Fruit fly (Drosophila melanogaster) whole organism, embryonic: ENCODE data around the gene kri.

ENCODE experiments used
- ATbp ChIP-seq: fragments of 200-800 bp; sonication (Bioruptor generic); optimal IDR thresholded peaks from 2 replicates; lab custom pipeline; 2017; ENCODE audit warnings: missing biosample characterization, mild to moderate bottlenecking, missing genetic modification characterization, missing genetic modification reagents
- Antp ChIP-seq: fragments of 200-800 bp; sonication (Bioruptor generic); optimal IDR thresholded peaks from 3 replicates; lab custom pipeline; 2016; ENCODE audit warnings: missing biosample characterization, missing genetic modification characterization
- Atf6 ChIP-seq: fragments of 200-800 bp; sonication (Bioruptor generic); IDR thresholded peaks from 2 replicates; pipeline ENCODE4 v1.3.6; 2022; ENCODE audit warnings: missing biosample characterization, missing genetic modification characterization
- Bdp1 ChIP-seq: fragments of 200-800 bp; sonication (Bioruptor generic); optimal IDR thresholded peaks from 3 replicates; lab custom pipeline; 2016; ENCODE audit warnings: missing biosample characterization, missing genetic modification characterization
- C15 ChIP-seq: fragments of 200-800 bp; sonication (Bioruptor generic); IDR thresholded peaks from 3 replicates; pipeline ENCODE4 v1.3.6; 2022; ENCODE audit warnings: missing biosample characterization, missing genetic modification characterization
- CG10209 ChIP-seq: fragments of 200-800 bp; sonication (Bioruptor generic); optimal IDR thresholded peaks from 3 replicates; lab custom pipeline; 2017; ENCODE audit warnings: missing biosample characterization, mild to moderate bottlenecking, missing genetic modification characterization, missing genetic modification reagents
- CG11247 ChIP-seq: fragments of 200-800 bp; sonication (Bioruptor generic); IDR thresholded peaks from 2 replicates; pipeline ENCODE4 v1.3.6; 2022; ENCODE audit warnings: missing biosample characterization, missing genetic modification characterization
- CG12219 ChIP-seq: fragments of 200-800 bp; sonication (Bioruptor generic); optimal IDR thresholded peaks from 3 replicates; lab custom pipeline; 2018; ENCODE audit warnings: missing biosample characterization, mild to moderate bottlenecking, missing genetic modification characterization
- CG12236 ChIP-seq: fragments of 200-800 bp; sonication (Bioruptor generic); optimal IDR thresholded peaks from 2 replicates; lab custom pipeline; 2016; ENCODE audit warnings: missing biosample characterization, missing genetic modification characterization
- CG1233 ChIP-seq: fragments of 200-800 bp; sonication (Bioruptor generic); optimal IDR thresholded peaks from 4 replicates; lab custom pipeline; 2018; ENCODE audit warnings: missing biosample characterization, mild to moderate bottlenecking, missing genetic modification characterization
- CG12391 ChIP-seq: fragments of 200-800 bp; sonication (Bioruptor generic); optimal IDR thresholded peaks from 3 replicates; lab custom pipeline; 2018; ENCODE audit warnings: missing biosample characterization, mild to moderate bottlenecking, missing genetic modification characterization, moderate library complexity
- CG14014 ChIP-seq: fragments of 200-800 bp; sonication (Bioruptor generic); IDR thresholded peaks from 2 replicates; pipeline ENCODE4 v1.3.6; 2022; ENCODE audit warnings: missing biosample characterization, missing genetic modification characterization
- CG14050 ChIP-seq: fragments of 200-800 bp; sonication (Bioruptor generic); IDR thresholded peaks from 3 replicates; pipeline ENCODE4 v1.3.6; 2022; ENCODE audit warnings: missing biosample characterization, missing genetic modification characterization
- CG1529 ChIP-seq: fragments of 200-800 bp; sonication (Bioruptor generic); optimal IDR thresholded peaks from 3 replicates; lab custom pipeline; 2018; ENCODE audit warnings: missing biosample characterization, missing genetic modification characterization
- CG16815 ChIP-seq: fragments of 200-800 bp; sonication (Bioruptor generic); optimal IDR thresholded peaks from 3 replicates; lab custom pipeline; 2017; ENCODE audit warnings: missing biosample characterization, mild to moderate bottlenecking, missing genetic modification characterization
- CG30020 ChIP-seq: fragments of 200-800 bp; optimal IDR thresholded peaks from 2 replicates; lab custom pipeline; 2019; ENCODE audit warnings: missing biosample characterization, mild to moderate bottlenecking, missing genetic modification characterization, moderate library complexity
- CG31365 ChIP-seq: fragments of 200-800 bp; sonication (Bioruptor generic); optimal IDR thresholded peaks from 2 replicates; lab custom pipeline; 2018; ENCODE audit warnings: missing biosample characterization, mild to moderate bottlenecking, missing genetic modification characterization
- CG4328 ChIP-seq: fragments of 200-800 bp; sonication (Bioruptor generic); optimal IDR thresholded peaks from 3 replicates; lab custom pipeline; 2017; ENCODE audit warnings: missing biosample characterization, missing genetic modification reagents, missing genetic modification characterization
- CG43689 ChIP-seq: fragments of 200-800 bp; sonication (Bioruptor generic); IDR thresholded peaks from 2 replicates; pipeline ENCODE4 v1.3.6; 2022; ENCODE audit warnings: missing biosample characterization, missing genetic modification characterization
- CG4404 ChIP-seq: fragments of 200-800 bp; sonication (Bioruptor generic); IDR thresholded peaks from 2 replicates; pipeline ENCODE4 v1.3.6; 2022; ENCODE audit warnings: missing biosample characterization, missing genetic modification characterization
- CG4707 ChIP-seq: fragments of 200-800 bp; sonication (Bioruptor generic); optimal IDR thresholded peaks from 2 replicates; lab custom pipeline; 2018; ENCODE audit warnings: missing biosample characterization, mild to moderate bottlenecking, missing genetic modification characterization, moderate library complexity
- CG6175 ChIP-seq: fragments of 200-800 bp; sonication (Bioruptor generic); IDR thresholded peaks from 3 replicates; pipeline ENCODE4 v1.3.6; 2022; ENCODE audit warnings: missing biosample characterization, missing genetic modification characterization
- CG6765 ChIP-seq: fragments of 200-800 bp; sonication (Bioruptor generic); optimal IDR thresholded peaks from 3 replicates; lab custom pipeline; 2017; ENCODE audit warnings: missing biosample characterization, mild to moderate bottlenecking, missing genetic modification characterization
- CG9727 ChIP-seq: fragments of 200-800 bp; sonication (Bioruptor generic); optimal IDR thresholded peaks from 3 replicates; lab custom pipeline; 2017; ENCODE audit warnings: missing biosample characterization, mild to moderate bottlenecking, missing genetic modification characterization
- Dad ChIP-seq: fragments of 200-800 bp; sonication (Bioruptor generic); optimal IDR thresholded peaks from 3 replicates; lab custom pipeline; 2016; ENCODE audit warnings: missing biosample characterization, missing genetic modification characterization
- ERR ChIP-seq: fragments of 200-800 bp; sonication (Bioruptor generic); optimal IDR thresholded peaks from 2 replicates; lab custom pipeline; 2016; ENCODE audit warnings: missing biosample characterization, missing genetic modification characterization
- Ets65A ChIP-seq: fragments of 200-800 bp; sonication (Bioruptor generic); peaks from one replicate; lab custom pipeline; 2016; ENCODE audit warnings: missing biosample characterization, missing genetic modification characterization
- Gug ChIP-seq: fragments of 200-800 bp; sonication (Bioruptor generic); IDR thresholded peaks from 4 replicates; pipeline ENCODE4 v1.3.6; 2022; ENCODE audit warnings: missing biosample characterization, missing genetic modification characterization
- H15 ChIP-seq: fragments of 200-800 bp; sonication (Bioruptor generic); IDR thresholded peaks from 3 replicates; pipeline ENCODE4 v1.3.6; 2022; ENCODE audit warnings: missing biosample characterization, missing genetic modification characterization
- HmgZ ChIP-seq: fragments of 200-800 bp; sonication (Bioruptor generic); optimal IDR thresholded peaks from 2 replicates; lab custom pipeline; 2018; ENCODE audit warnings: missing biosample characterization, mild to moderate bottlenecking, missing genetic modification characterization
- Myb ChIP-seq: fragments of 200-800 bp; sonication (Bioruptor generic); optimal IDR thresholded peaks from 2 replicates; lab custom pipeline; 2016; ENCODE audit warnings: missing biosample characterization, missing genetic modification characterization
- Ptx1 ChIP-seq: fragments of 200-800 bp; sonication (Bioruptor generic); IDR thresholded peaks from 2 replicates; pipeline ENCODE4 v1.3.6; 2022; ENCODE audit warnings: missing biosample characterization, missing genetic modification characterization
- Six4 ChIP-seq: fragments of 200-800 bp; sonication (Bioruptor generic); optimal IDR thresholded peaks from 2 replicates; lab custom pipeline; 2016; ENCODE audit warnings: missing biosample characterization, missing genetic modification characterization
- Tbp ChIP-seq: fragments of >200 bp; optimal IDR thresholded peaks from 2 replicates; lab custom pipeline; 2018; ENCODE audit warnings: missing biosample characterization, missing genetic modification characterization
- Xbp1 ChIP-seq: fragments of 200-800 bp; sonication (Bioruptor generic); optimal IDR thresholded peaks from 3 replicates; lab custom pipeline; 2016; ENCODE audit warnings: missing biosample characterization, mild to moderate bottlenecking, missing genetic modification characterization
- ase ChIP-seq: fragments of 200-800 bp; sonication (Bioruptor generic); IDR thresholded peaks from 3 replicates; pipeline ENCODE4 v1.3.6; 2022; ENCODE audit warnings: missing biosample characterization, missing genetic modification characterization
- cg ChIP-seq: fragments of 200-800 bp; sonication (Bioruptor generic); optimal IDR thresholded peaks from 3 replicates; lab custom pipeline; 2019; ENCODE audit warnings: missing biosample characterization, mild to moderate bottlenecking, missing genetic modification characterization, moderate library complexity
- ci ChIP-seq: fragments of 200-800 bp; sonication (Bioruptor generic); IDR thresholded peaks from 3 replicates; pipeline ENCODE4 v1.3.6; 2022; ENCODE audit warnings: missing biosample characterization, missing genetic modification characterization
- dmrt11E ChIP-seq: fragments of 200-800 bp; sonication (Bioruptor generic); optimal IDR thresholded peaks from 3 replicates; lab custom pipeline; 2018; ENCODE audit warnings: missing biosample characterization, mild to moderate bottlenecking, missing genetic modification characterization, moderate library complexity
- dysf ChIP-seq: fragments of 200-800 bp; sonication (Bioruptor generic); IDR thresholded peaks from 3 replicates; pipeline ENCODE4 v1.3.6; 2022; ENCODE audit warnings: missing biosample characterization, missing genetic modification characterization
- ems ChIP-seq: fragments of 200-800 bp; sonication (Bioruptor generic); optimal IDR thresholded peaks from 3 replicates; lab custom pipeline; 2016; ENCODE audit warnings: missing biosample characterization, missing genetic modification characterization
- fd64A ChIP-seq: fragments of 200-800 bp; sonication (Bioruptor generic); optimal IDR thresholded peaks from 3 replicates; lab custom pipeline; 2018; ENCODE audit warnings: missing biosample characterization, mild to moderate bottlenecking, missing genetic modification characterization
- lov ChIP-seq, 2 experiments: fragments of 200-800 bp in 1 of 2; fragments of >200 bp in 1 of 2; sonication (Bioruptor generic) in 1 of 2; IDR thresholded peaks in 1 of 2; optimal IDR thresholded peaks in 1 of 2; 2 replicates in 1 of 2; 3 replicates in 1 of 2; pipeline versions ENCODE4 v1.3.6 to Lab custom; 2017 to 2022; ENCODE audit warnings: missing biosample characterization in 1 of 2, missing genetic modification characterization in 1 of 2
- pan ChIP-seq, 4 experiments: fragments of >200 bp in 3 of 4; fragments of 200-800 bp in 1 of 4; sonication (Bioruptor generic) in 1 of 4; optimal IDR thresholded peaks in 3 of 4; IDR thresholded peaks in 1 of 4; 2 replicates each; pipeline versions ENCODE4 v1.3.6 to Lab custom; 2017 to 2022; ENCODE audit warnings: missing biosample characterization in 2 of 4, missing genetic modification characterization in 2 of 4, mixed read lengths in 1 of 4
- pho ChIP-seq: fragments of 200-800 bp; sonication (Bioruptor generic); optimal IDR thresholded peaks from 2 replicates; lab custom pipeline; 2016; ENCODE audit warnings: missing biosample characterization, missing genetic modification characterization
- prd ChIP-seq, 3 experiments: fragments of >200 bp in 2 of 3; fragments of 200-800 bp in 1 of 3; sonication (Bioruptor generic) in 1 of 3; optimal IDR thresholded peaks in 2 of 3; IDR thresholded peaks in 1 of 3; 2 replicates in 2 of 3; 3 replicates in 1 of 3; pipeline versions ENCODE4 v1.3.6 to Lab custom; 2017 to 2022; ENCODE audit warnings: missing biosample characterization in 1 of 3, missing genetic modification characterization in 1 of 3
- row ChIP-seq: fragments of 200-800 bp; sonication (Bioruptor generic); IDR thresholded peaks from 3 replicates; pipeline ENCODE4 v1.3.6; 2022; ENCODE audit warnings: missing biosample characterization, missing genetic modification characterization
- tgo ChIP-seq: fragments of 200-800 bp; sonication (Bioruptor generic); IDR thresholded peaks from 3 replicates; pipeline ENCODE4 v1.3.6; 2022; ENCODE audit warnings: missing biosample characterization, missing genetic modification characterization
- zen ChIP-seq: fragments of 200-800 bp; sonication (Bioruptor generic); optimal IDR thresholded peaks from 3 replicates; lab custom pipeline; 2018; ENCODE audit warnings: missing biosample characterization, mild to moderate bottlenecking, missing genetic modification characterization, moderate library complexity

Gene kri

dm6 chr3L:5796493-5796998 is 14.2 kb upstream of the kri start, which contains the start of gene Tektin-C:
Gene Tektin-C, minus strand, starts transcription at chr3L:5796543.
- TF ChIP-seq Tbp (no peak), ERR (GFP tag; lab: Kevin White, UChicago) (no peak), CG4404 (GFP tag; lab: Robert Waterston, UW) (peak; percentile 34; the same call in 1 of the 2 replicates), pan (optimal IDR thresholded peaks at IDR 0.05; lab: Kevin White, UChicago) (no peak), pan (GFP tag; optimal IDR thresholded peaks at IDR 0.05 in 1 of 2, IDR thresholded peaks at IDR 0.05 in 1 of 2) (peak in 1 of 2 experiments; percentile 7), CG6765 (GFP tag; lab: Kevin White, UChicago) (no peak), Gug (GFP tag; lab: Robert Waterston, UW) (0 out of 4 replicates have a peak, but pooled peaks have one; percentile 26), ci (GFP tag; lab: Robert Waterston, UW) (peak; percentile 70; the same call in 2 of the 3 replicates), ATbp (GFP tag; lab: Kevin White, UChicago) (no peak), Six4 (GFP tag; lab: Kevin White, UChicago) (no peak), CG31365 (no peak), CG11247 (GFP tag; lab: Robert Waterston, UW) (0 out of 2 replicates have a peak, but pooled peaks have one; percentile 33), Antp (peak; percentile 2), pho (no peak), CG12236 (no peak), ase (0 out of 3 replicates have a peak, but pooled peaks have one; percentile 46), CG12391 (tag; lab: Kevin White, UChicago) (peak; percentile 13), CG10209 (GFP tag; lab: Kevin White, UChicago) (peak; percentile 8), Bdp1 (GFP tag; lab: Kevin White, UChicago) (no peak), HmgZ (tag; lab: Kevin White, UChicago) (no peak), cg (GFP tag; lab: Kevin White, UChicago) (no peak), CG14014 (GFP tag; lab: Robert Waterston, UW) (no peak), dmrt11E (tag; lab: Kevin White, UChicago) (peak; percentile 9), CG9727 (GFP tag; lab: Kevin White, UChicago) (no peak), CG1529 (no peak), CG14050 (GFP tag; lab: Robert Waterston, UW) (peak; percentile 10; the same call in 1 of the 3 replicates), CG30020 (tag; lab: Kevin White, UChicago) (no peak), tgo (GFP tag; lab: Robert Waterston, UW) (0 out of 3 replicates have a peak, but pooled peaks have one; percentile 27), Ptx1 (0 out of 2 replicates have a peak, but pooled peaks have one; percentile 5), Xbp1 (GFP tag; lab: Kevin White, UChicago) (peak; percentile 9), CG16815 (no peak), Ets65A (GFP tag; lab: Kevin White, UChicago) (peak; percentile 74), lov (optimal IDR thresholded peaks at IDR 0.05; lab: Kevin White, UChicago) (no peak), lov (GFP tag; IDR thresholded peaks at IDR 0.05; lab: Robert Waterston, UW) (no peak), CG43689 (GFP tag; lab: Robert Waterston, UW) (no peak), fd64A (GFP tag; lab: Kevin White, UChicago) (no peak), CG12219 (no peak), Atf6 (GFP tag; lab: Robert Waterston, UW) (no peak), row (GFP tag; lab: Robert Waterston, UW) (peak; percentile 40; the same call in 1 of the 3 replicates), CG4328 (GFP tag; lab: Kevin White, UChicago) (no peak), C15 (GFP tag; lab: Robert Waterston, UW) (no peak), CG1233 (GFP tag; lab: Kevin White, UChicago) (no peak), Myb (GFP tag; lab: Kevin White, UChicago) (no peak), prd (optimal IDR thresholded peaks at IDR 0.05; lab: Kevin White, UChicago) (no peak), prd (GFP tag; IDR thresholded peaks at IDR 0.05; lab: Robert Waterston, UW) (peak; percentile 57; the same call in 2 of the 3 replicates), zen (no peak), H15 (peak; percentile 51; the same call in 1 of the 3 replicates), ems (GFP tag; lab: Kevin White, UChicago) (peak; percentile 25), dysf (GFP tag; lab: Robert Waterston, UW) (peak; percentile 45; the same call in 1 of the 3 replicates), CG6175 (no peak), CG4707 (GFP tag; lab: Kevin White, UChicago) (no peak), Dad (GFP tag; lab: Kevin White, UChicago) (no peak)
